Worm (Caenorhabditis elegans) whole organism, late embryonic: Measurements from ENCODE around the gene tag-250.
A peak's percentile ranks its signal among the peaks of the same experiment; 100 is the strongest.

Experiments used
- C08G9.2 ChIP-seq: sonication (generic microtip); optimal IDR thresholded peaks from 2 replicates; lab custom pipeline; 2016; ENCODE audit warnings: mild to moderate bottlenecking, missing genetic modification characterization, moderate library complexity, missing compliant biosample characterization
- C38D4.7 ChIP-seq: fragments of 200-800 bp; sonication (Bioruptor generic); optimal IDR thresholded peaks from 2 replicates; lab custom pipeline; 2018; ENCODE audit warnings: mild to moderate bottlenecking, missing genetic modification characterization, moderate library complexity, missing compliant biosample characterization
- F13H6.1 ChIP-seq: sonication (generic microtip); optimal IDR thresholded peaks from 2 replicates; lab custom pipeline; 2016; ENCODE audit warnings: missing genetic modification characterization, missing compliant biosample characterization
- K09A11.1 ChIP-seq: sonication (generic microtip); optimal IDR thresholded peaks from 2 replicates; lab custom pipeline; 2017; ENCODE audit warnings: antibody characterized with exemption, mild to moderate bottlenecking, missing genetic modification characterization, missing compliant biosample characterization; ENCODE audit not compliant: insufficient read depth
- ceh-2 ChIP-seq: sonication (generic microtip); optimal IDR thresholded peaks from 2 replicates; lab custom pipeline; 2016; ENCODE audit warnings: missing genotype, missing genetic modification characterization, missing compliant biosample characterization
- ceh-22 ChIP-seq: sonication (generic microtip); optimal IDR thresholded peaks from 2 replicates; lab custom pipeline; 2017; ENCODE audit warnings: missing biosample characterization, missing genetic modification characterization
- ets-4 ChIP-seq: sonication (generic microtip); optimal IDR thresholded peaks from 2 replicates; lab custom pipeline; 2016; ENCODE audit warnings: missing genetic modification characterization, missing compliant biosample characterization
- gmeb-2 ChIP-seq: sonication (generic microtip); optimal IDR thresholded peaks from 2 replicates; lab custom pipeline; 2016; ENCODE audit warnings: missing genetic modification characterization, inconsistent platforms, missing compliant biosample characterization
- hlh-15 ChIP-seq: sonication (generic microtip); optimal IDR thresholded peaks from 2 replicates; lab custom pipeline; 2016; ENCODE audit warnings: missing genetic modification characterization, missing compliant biosample characterization
- hlh-30 ChIP-seq: sonication (generic microtip); optimal IDR thresholded peaks from 2 replicates; lab custom pipeline; 2017; ENCODE audit warnings: antibody characterized with exemption, missing genetic modification characterization, missing compliant biosample characterization; ENCODE audit not compliant: insufficient read depth
- lim-6 ChIP-seq: sonication (generic microtip); optimal IDR thresholded peaks from 2 replicates; lab custom pipeline; 2016; ENCODE audit warnings: missing genetic modification characterization, missing compliant biosample characterization
- nfya-1 ChIP-seq: sonication (generic microtip); optimal IDR thresholded peaks from 2 replicates; lab custom pipeline; 2017; ENCODE audit warnings: missing genetic modification characterization, mild to moderate bottlenecking, missing compliant biosample characterization, antibody characterized with exemption, moderate library complexity
- nhr-11 ChIP-seq: fragments of 150-350 bp; optimal IDR thresholded peaks from 2 replicates; lab custom pipeline; 2014; ENCODE audit warnings: missing biosample characterization, missing genetic modification characterization
- nhr-232 ChIP-seq: sonication (generic microtip); optimal IDR thresholded peaks from 2 replicates; lab custom pipeline; 2016; ENCODE audit warnings: missing genetic modification characterization, missing compliant biosample characterization
- odd-2 ChIP-seq: sonication (generic microtip); optimal IDR thresholded peaks from 2 replicates; lab custom pipeline; 2017; ENCODE audit warnings: antibody characterized with exemption, mild to moderate bottlenecking, missing genetic modification characterization, missing compliant biosample characterization
- pag-3 ChIP-seq: sonication (generic microtip); optimal IDR thresholded peaks from 2 replicates; lab custom pipeline; 2016; ENCODE audit warnings: missing compliant biosample characterization, missing genetic modification characterization, borderline replicate concordance
- pat-9 ChIP-seq: fragments of 200-800 bp; sonication (Bioruptor generic); optimal IDR thresholded peaks from 2 replicates; lab custom pipeline; 2018; ENCODE audit warnings: mild to moderate bottlenecking, missing genetic modification characterization, moderate library complexity, missing compliant biosample characterization
- pha-2 ChIP-seq: sonication (generic microtip); optimal IDR thresholded peaks from 2 replicates; lab custom pipeline; 2017; ENCODE audit warnings: mild to moderate bottlenecking, missing genetic modification characterization, missing compliant biosample characterization
- ref-2 ChIP-seq: sonication (generic microtip); optimal IDR thresholded peaks from 2 replicates; lab custom pipeline; 2016; ENCODE audit warnings: missing genetic modification characterization, missing compliant biosample characterization
- rnt-1 ChIP-seq: sonication (generic microtip); optimal IDR thresholded peaks from 2 replicates; lab custom pipeline; 2016; ENCODE audit warnings: missing genetic modification characterization, missing compliant biosample characterization
- sdc-2 ChIP-seq: sonication (generic microtip); optimal IDR thresholded peaks from 2 replicates; lab custom pipeline; 2016; ENCODE audit warnings: missing genotype, missing genetic modification characterization, missing compliant biosample characterization
- sox-2 ChIP-seq: fragments of 200-800 bp; sonication (Bioruptor generic); IDR thresholded peaks from 2 replicates; pipeline ENCODE4 v1.3.6; 2022; ENCODE audit warnings: missing genetic modification reagents, missing genetic modification characterization, missing compliant biosample characterization
- sox-4 ChIP-seq: sonication (generic microtip); optimal IDR thresholded peaks from 2 replicates; lab custom pipeline; 2017; ENCODE audit warnings: mild to moderate bottlenecking, missing genetic modification characterization, inconsistent platforms, missing compliant biosample characterization
- syd-9 ChIP-seq: sonication (generic microtip); optimal IDR thresholded peaks from 2 replicates; lab custom pipeline; 2016; ENCODE audit warnings: mild to moderate bottlenecking, missing genetic modification characterization, moderate library complexity, missing compliant biosample characterization
- tbx-2 ChIP-seq: sonication (generic microtip); optimal IDR thresholded peaks from 2 replicates; lab custom pipeline; 2016; ENCODE audit warnings: missing genetic modification characterization, missing compliant biosample characterization
- unc-55 ChIP-seq: sonication (generic microtip); optimal IDR thresholded peaks from 2 replicates; lab custom pipeline; 2017; ENCODE audit warnings: missing biosample characterization, missing genetic modification reagents, missing genetic modification characterization
- unc-86 ChIP-seq: sonication (generic microtip); optimal IDR thresholded peaks from 2 replicates; lab custom pipeline; 2016; ENCODE audit warnings: missing genetic modification characterization, missing compliant biosample characterization
- zip-5 ChIP-seq: sonication (generic microtip); optimal IDR thresholded peaks from 2 replicates; lab custom pipeline; 2016; ENCODE audit warnings: missing genetic modification characterization, missing compliant biosample characterization

The tag-250 gene

ce11 chrIII:7913488-7913887, 11.2 kb downstream of the tag-250 start, which contains the start of gene ZK688.12:
ZK688.12 (minus strand) TSS chrIII:7913588.
- no peak for TF ChIP-seq pat-9 (tag; lab: Kevin White, UChicago)

ce11 chrIII:7911621-7912020, 13.1 kb downstream of the tag-250 start, which contains the start of gene ZK688.7:
ZK688.7 (minus strand) TSS chrIII:7911634.
- TF ChIP-seq hlh-30 (tag; lab: Kevin White, UChicago) (peak; percentile 81), gmeb-2 (no peak)

ce11 chrIII:7909263-7909662, 15.5 kb downstream of the tag-250 start, which contains the start of gene ZK688.1:
ZK688.1 (plus strand) TSS chrIII:7909563.
- no peak for TF ChIP-seq ref-2 (tag; lab: Kevin White, UChicago)
- TF ChIP-seq ceh-22 (tag; lab: Kevin White, UChicago): no peak
- TF ChIP-seq unc-55 (GFP tag; lab: Kevin White, UChicago): no peak
- TF ChIP-seq sox-4: no peak
- no peak for TF ChIP-seq sdc-2 (tag; lab: Kevin White, UChicago)
- TF ChIP-seq hlh-30 (tag; lab: Kevin White, UChicago): no peak
- no peak for TF ChIP-seq odd-2
- no peak for TF ChIP-seq ceh-2

ce11 chrIII:7907515-7907914, 17.2 kb downstream of the tag-250 start, which contains the start of gene pcp-5:
pcp-5 (minus strand) TSS chrIII:7907615.
- TF ChIP-seq lim-6 (tag; lab: Kevin White, UChicago) (no peak), unc-55 (GFP tag; lab: Kevin White, UChicago) (peak; percentile 6)
- TF ChIP-seq, all 69 proteins: peak for 1

ce11 chrIII:7903427-7903826, 21.3 kb downstream of the tag-250 start:
- TF ChIP-seq syd-9 (no peak), pha-2 (tag; lab: Kevin White, UChicago) (no peak), hlh-15 (no peak), pag-3 (tag; lab: Kevin White, UChicago) (no peak), F13H6.1 (no peak), nhr-232 (tag; lab: Kevin White, UChicago) (no peak), ets-4 (tag; lab: Kevin White, UChicago) (no peak)

- no peak for TF ChIP-seq nhr-232 (tag; lab: Kevin White, UChicago)
- no peak for TF ChIP-seq pha-2 (tag; lab: Kevin White, UChicago)
These were observed 24.0 kb downstream of the tag-250 start, which contains the start of gene best-24 for ce11 chrIII:7900733-7901132. best-24 (plus strand) TSS chrIII:7901033.

- TF ChIP-seq gmeb-2: no peak
- no peak for TF ChIP-seq C38D4.7 (GFP tag; lab: Kevin White, UChicago)
- no peak for TF ChIP-seq sox-2 (GFP tag; lab: Robert Waterston, UW)
- no peak for TF ChIP-seq K09A11.1 (tag; lab: Kevin White, UChicago)
- no peak for TF ChIP-seq nhr-232 (tag; lab: Kevin White, UChicago)
- TF ChIP-seq unc-86 (tag; lab: Kevin White, UChicago): no peak
- TF ChIP-seq nhr-11 (tag; lab: Kevin White, UChicago): no peak
- no peak for TF ChIP-seq hlh-15
- TF ChIP-seq tbx-2 (tag; lab: Kevin White, UChicago): no peak
- no peak for TF ChIP-seq ceh-22 (tag; lab: Kevin White, UChicago)
- no peak for TF ChIP-seq rnt-1 (tag; lab: Kevin White, UChicago)
- TF ChIP-seq zip-5: no peak
- no peak for TF ChIP-seq ets-4 (tag; lab: Kevin White, UChicago)
- no peak for TF ChIP-seq C08G9.2
- TF ChIP-seq nfya-1 (tag; lab: Kevin White, UChicago): no peak
These were observed 27.0 kb downstream of the tag-250 start for ce11 chrIII:7897733-7898132.
